Fruit fly (Drosophila melanogaster): Measurements from ENCODE around the gene Tbh.

Gene Tbh

DNA sequence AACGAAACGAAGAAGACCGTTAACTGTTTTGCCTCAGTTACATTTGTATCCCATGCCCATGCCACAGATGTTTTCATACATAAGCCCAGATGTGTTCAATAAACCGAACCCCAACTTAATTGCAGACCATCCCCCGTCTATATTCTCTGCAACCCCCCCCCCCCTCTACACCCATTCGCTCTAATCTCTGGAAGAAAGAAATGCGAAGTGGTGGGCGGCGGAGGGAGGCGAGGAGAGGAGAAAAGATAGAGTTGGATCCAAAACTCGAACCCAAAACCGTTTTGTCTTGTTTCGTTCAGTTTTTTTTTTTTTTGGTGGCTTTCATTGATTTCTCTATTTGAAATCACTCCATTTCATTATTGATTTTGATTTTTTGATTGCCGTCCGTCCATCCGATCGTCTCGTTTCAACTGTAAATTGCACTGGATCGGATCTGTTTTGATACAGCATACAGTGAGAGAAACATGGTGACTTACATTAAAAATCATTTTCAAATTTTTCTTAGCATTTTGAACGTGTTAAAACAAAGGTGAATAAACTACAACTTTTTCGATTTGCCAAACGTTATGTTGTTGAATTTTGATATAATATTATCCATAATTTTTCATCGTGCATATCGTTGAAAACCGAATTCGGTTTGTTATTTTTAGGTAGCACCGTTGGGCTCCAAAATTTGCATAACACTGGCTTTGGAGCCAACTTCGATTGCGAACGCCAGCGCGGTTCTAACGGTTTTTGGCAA, 19.8 kb upstream of the Tbh start (continued):
- TF ChIP-seq MTF-1 (GFP tag; optimal IDR thresholded peaks at IDR 0.05; ENCODE audit: borderline replicate concordance): no peak
- peak; percentile 48; the same call in 1 of the 2 replicates for TF ChIP-seq Xrp1 (GFP tag; IDR thresholded peaks at IDR 0.05)
- TF ChIP-seq crp (GFP tag; optimal IDR thresholded peaks at IDR 0.05): no peak
- peak in 1 of 2 experiments; percentile 38 for TF ChIP-seq dpn (GFP tag; optimal IDR thresholded peaks at IDR 0.05)
- peak; percentile 74 for TF ChIP-seq ci (GFP tag; IDR thresholded peaks at IDR 0.05)
- peak in 1 of 2 experiments; percentile 73 for TF ChIP-seq bsh (GFP tag; optimal IDR thresholded peaks at IDR 0.05)
- peak; percentile 55; the same call in 1 of the 3 replicates for TF ChIP-seq zfh1 (GFP tag; IDR thresholded peaks at IDR 0.05)
- TF ChIP-seq CG1602 (GFP tag; optimal IDR thresholded peaks at IDR 0.05): peak; percentile 7
- TF ChIP-seq dmrt11E (tag; optimal IDR thresholded peaks at IDR 0.05): peak; percentile 2
- 0 out of 2 replicates have a peak, but pooled peaks have one; percentile 11 for TF ChIP-seq onecut (GFP tag; IDR thresholded peaks at IDR 0.05)
- 0 out of 3 replicates have a peak, but pooled peaks have one; percentile 33 for TF ChIP-seq CG17361 (GFP tag; IDR thresholded peaks at IDR 0.05)
- TF ChIP-seq CG1024 (GFP tag; IDR thresholded peaks at IDR 0.05): 0 out of 2 replicates have a peak, but pooled peaks have one; percentile 4
- TF ChIP-seq CG5245 (GFP tag; optimal IDR thresholded peaks at IDR 0.05): peak; percentile 14
- TF ChIP-seq dmrt99B (tag; optimal IDR thresholded peaks at IDR 0.05): peak; percentile 56
- no peak for TF ChIP-seq CG15269 (tag; optimal IDR thresholded peaks at IDR 0.05)
- peak; percentile 7 for TF ChIP-seq CG10654 (GFP tag; optimal IDR thresholded peaks at IDR 0.05)
- TF ChIP-seq stc (GFP tag; IDR thresholded peaks at IDR 0.05): 0 out of 2 replicates have a peak, but pooled peaks have one; percentile 28
- TF ChIP-seq E2f1 (GFP tag; IDR thresholded peaks at IDR 0.05): peak; percentile 25; the same call in 1 of the 2 replicates
- peak; percentile 61 for TF ChIP-seq unpg (GFP tag; optimal IDR thresholded peaks at IDR 0.05)
- peak; percentile 10 for TF ChIP-seq ewg (GFP tag; optimal IDR thresholded peaks at IDR 0.05)
- TF ChIP-seq grau (tag; optimal IDR thresholded peaks at IDR 0.05): peak; percentile 11
- TF ChIP-seq Eip74EF (GFP tag; optimal IDR thresholded peaks at IDR 0.05): peak in 1 of 2 experiments; percentile 32
- no peak for TF ChIP-seq sr (GFP tag; IDR thresholded peaks at IDR 0.05)
- TF ChIP-seq gsb-n (tag; optimal IDR thresholded peaks at IDR 0.05): peak; percentile 31
- no peak for TF ChIP-seq CG16779 (GFP tag; IDR thresholded peaks at IDR 0.05)
- TF ChIP-seq Ssrp (tag; optimal IDR thresholded peaks at IDR 0.05): peak; percentile 39
- no peak for TF ChIP-seq luna (GFP tag; optimal IDR thresholded peaks at IDR 0.05)
- peak; percentile 67 for TF ChIP-seq gem (tag; optimal IDR thresholded peaks at IDR 0.05)
- TF ChIP-seq CG14710 (tag; optimal IDR thresholded peaks at IDR 0.05): peak; percentile 9
- TF ChIP-seq Drgx (GFP tag; IDR thresholded peaks at IDR 0.05): peak; percentile 35; the same call in 1 of the 2 replicates
- TF ChIP-seq chn (GFP tag; optimal IDR thresholded peaks at IDR 0.05): peak; percentile 28
- TF ChIP-seq CG17328 (GFP tag; IDR thresholded peaks at IDR 0.05): peak; percentile 43; the same call in 1 of the 2 replicates
- TF ChIP-seq sim (GFP tag; IDR thresholded peaks at IDR 0.05): 0 out of 2 replicates have a peak, but pooled peaks have one; percentile 20
- no peak for TF ChIP-seq psq (GFP tag; optimal IDR thresholded peaks at IDR 0.05)
- no peak for TF ChIP-seq Atf6 (GFP tag; IDR thresholded peaks at IDR 0.05)
- peak; percentile 77 for TF ChIP-seq Sox102F (GFP tag; optimal IDR thresholded peaks at IDR 0.05)
- no peak for TF ChIP-seq Doc2 (GFP tag; IDR thresholded peaks at IDR 0.05)
- TF ChIP-seq CG12391 (tag; optimal IDR thresholded peaks at IDR 0.05): peak; percentile 50
- peak; percentile 4 for TF ChIP-seq trem (tag; optimal IDR thresholded peaks at IDR 0.05)
- TF ChIP-seq CG10366 (GFP tag; IDR thresholded peaks at IDR 0.05): peak; percentile 36; the same call in 1 of the 2 replicates
- peak; percentile 2 for TF ChIP-seq CG1529 (GFP tag; optimal IDR thresholded peaks at IDR 0.05)
- TF ChIP-seq ems (GFP tag; optimal IDR thresholded peaks at IDR 0.05): peak; percentile 9
- peak; percentile 9 for TF ChIP-seq CG17385 (GFP tag; optimal IDR thresholded peaks at IDR 0.05)
- TF ChIP-seq CG8388 (GFP tag; optimal IDR thresholded peaks at IDR 0.05): peak; percentile 37
- TF ChIP-seq z (GFP tag; IDR thresholded peaks at IDR 0.05): no peak
- peak; percentile 16 for TF ChIP-seq CG12219 (GFP tag; optimal IDR thresholded peaks at IDR 0.05)
- TF ChIP-seq sisA (GFP tag; IDR thresholded peaks at IDR 0.05): peak; percentile 48
- TF ChIP-seq kay (GFP tag; optimal IDR thresholded peaks at IDR 0.05): no peak

All from whole organism, embryonic.